Worm (Caenorhabditis elegans) whole organism, L1 larva: Measurements from ENCODE around the gene D1025.1.

Experiments used
- aha-1 ChIP-seq: fragments of 150-350 bp; optimal IDR thresholded peaks from 2 replicates; lab custom pipeline; 2014; ENCODE audit warnings: missing biosample characterization, missing genetic modification characterization
- ces-1 ChIP-seq: fragments of 150-350 bp; optimal IDR thresholded peaks from 2 replicates; lab custom pipeline; 2014; ENCODE audit warnings: missing biosample characterization, missing genetic modification reagents, missing genetic modification characterization
- mdl-1 ChIP-seq, 2 experiments: fragments of 150-350 bp; optimal IDR thresholded peaks; 2 replicates each; lab custom pipeline; 2014 to 2017; ENCODE audit warnings: missing biosample characterization in 2 of 2, missing genetic modification characterization in 2 of 2, inconsistent platforms in 1 of 2
- nhr-28 ChIP-seq: fragments of 150-350 bp; optimal IDR thresholded peaks from 2 replicates; lab custom pipeline; 2014; ENCODE audit warnings: missing biosample characterization, missing genetic modification characterization
- pag-3 ChIP-seq: sonication (generic microtip); optimal IDR thresholded peaks from 2 replicates; lab custom pipeline; 2017; ENCODE audit warnings: missing genetic modification characterization, mild to moderate bottlenecking, missing compliant biosample characterization, antibody characterized with exemption, borderline replicate concordance; ENCODE audit not compliant: insufficient read depth
- snpc-4 ChIP-seq: fragments of 150-350 bp; optimal IDR thresholded peaks from 2 replicates; lab custom pipeline; 2014; ENCODE audit warnings: missing biosample characterization, missing genetic modification characterization
- unc-62 ChIP-seq: fragments of 150-350 bp; optimal IDR thresholded peaks from 2 replicates; lab custom pipeline; 2014; ENCODE audit warnings: missing biosample characterization, missing genetic modification reagents, missing genetic modification characterization

ce11 chrX:14503800-14504550, 16.6 kb upstream of the D1025.1 start, which contains the start of gene M163.1:
- TF ChIP-seq snpc-4 (tag; lab: Kevin White, UChicago) = no peak
- no peak for TF ChIP-seq unc-62 (GFP tag; lab: Kevin White, UChicago)
- TF ChIP-seq pag-3 (tag; lab: Kevin White, UChicago) = no peak
- no peak for TF ChIP-seq nhr-28
- no peak for TF ChIP-seq ces-1 (GFP tag; lab: Kevin White, UChicago)
- TF ChIP-seq mdl-1 (tag; optimal IDR thresholded peaks at IDR 0.05; lab: Kevin White, UChicago) = no peak
- no peak for TF ChIP-seq aha-1 (tag; lab: Kevin White, UChicago)
